Fruit fly (Drosophila melanogaster) whole organism, embryonic: ENCODE measurements around the gene cl.

Experiments used
- Adf1 ChIP-seq: fragments of 200-800 bp; sonication (Bioruptor generic); IDR thresholded peaks from 2 replicates; pipeline ENCODE4 v1.3.6; 2022; ENCODE audit warnings: missing biosample characterization, missing genetic modification characterization
- Bgb ChIP-seq: fragments of 200-800 bp; sonication (Bioruptor generic); IDR thresholded peaks from 2 replicates; pipeline ENCODE4 v1.3.6; 2022; ENCODE audit warnings: missing biosample characterization, missing genetic modification characterization; ENCODE audit not compliant: partially characterized antibody
- CG10321 ChIP-seq: fragments of 200-800 bp; sonication (Bioruptor generic); IDR thresholded peaks from 2 replicates; pipeline ENCODE4 v1.3.6; 2022; ENCODE audit warnings: missing biosample characterization, missing genetic modification characterization
- CG12104 ChIP-seq: fragments of 200-800 bp; sonication (Bioruptor generic); optimal IDR thresholded peaks from 3 replicates; lab custom pipeline; 2016; ENCODE audit warnings: missing biosample characterization, missing genetic modification characterization
- CG12299 ChIP-seq: fragments of 200-800 bp; sonication (Bioruptor generic); optimal IDR thresholded peaks from 2 replicates; lab custom pipeline; 2018; ENCODE audit warnings: missing biosample characterization, mild to moderate bottlenecking, missing genetic modification characterization
- CG14441 ChIP-seq: fragments of 200-800 bp; sonication (Bioruptor generic); IDR thresholded peaks from 2 replicates; pipeline ENCODE4 v1.3.6; 2022; ENCODE audit warnings: missing biosample characterization, missing genetic modification characterization
- CG14965 ChIP-seq: fragments of 200-800 bp; sonication (Bioruptor generic); optimal IDR thresholded peaks from 2 replicates; lab custom pipeline; 2016; ENCODE audit warnings: missing biosample characterization, missing genetic modification characterization, borderline replicate concordance
- CG15514 ChIP-seq: fragments of 200-800 bp; sonication (Bioruptor generic); optimal IDR thresholded peaks from 3 replicates; lab custom pipeline; 2017; ENCODE audit warnings: missing biosample characterization, missing genetic modification characterization, mild to moderate bottlenecking, moderate library complexity, missing genetic modification reagents
- CG17568 ChIP-seq: fragments of 200-800 bp; sonication (Bioruptor generic); optimal IDR thresholded peaks from 2 replicates; lab custom pipeline; 2018; ENCODE audit warnings: missing biosample characterization, mild to moderate bottlenecking, missing genetic modification characterization, moderate library complexity
- CG17802 ChIP-seq: fragments of 200-800 bp; sonication (Bioruptor generic); optimal IDR thresholded peaks from 2 replicates; lab custom pipeline; 2018; ENCODE audit warnings: missing biosample characterization, mild to moderate bottlenecking, missing genetic modification characterization, moderate library complexity
- CG17829 ChIP-seq: fragments of 200-800 bp; optimal IDR thresholded peaks from 2 replicates; lab custom pipeline; 2019; ENCODE audit warnings: missing biosample characterization, mild to moderate bottlenecking, missing genetic modification characterization, moderate library complexity
- CG1792 ChIP-seq: fragments of 200-800 bp; sonication (Bioruptor generic); optimal IDR thresholded peaks from 2 replicates; lab custom pipeline; 2016; ENCODE audit warnings: missing biosample characterization, missing genetic modification characterization
- CG18262 ChIP-seq: fragments of 200-800 bp; optimal IDR thresholded peaks from 3 replicates; lab custom pipeline; 2019; ENCODE audit warnings: missing biosample characterization, mild to moderate bottlenecking, missing genetic modification characterization, moderate library complexity
- CG32772 ChIP-seq: fragments of 200-800 bp; sonication (Bioruptor generic); IDR thresholded peaks from 2 replicates; pipeline ENCODE4 v1.3.6; 2022; ENCODE audit warnings: missing biosample characterization, missing genetic modification characterization
- CG3281 ChIP-seq: fragments of 200-800 bp; sonication (Bioruptor generic); optimal IDR thresholded peaks from 3 replicates; lab custom pipeline; 2017; ENCODE audit warnings: missing biosample characterization, mild to moderate bottlenecking, missing genetic modification characterization
- CG4328 ChIP-seq: fragments of 200-800 bp; sonication (Bioruptor generic); optimal IDR thresholded peaks from 3 replicates; lab custom pipeline; 2017; ENCODE audit warnings: missing biosample characterization, missing genetic modification reagents, missing genetic modification characterization
- CG43689 ChIP-seq: fragments of 200-800 bp; sonication (Bioruptor generic); IDR thresholded peaks from 2 replicates; pipeline ENCODE4 v1.3.6; 2022; ENCODE audit warnings: missing biosample characterization, missing genetic modification characterization
- CG6654 ChIP-seq: fragments of 200-800 bp; sonication (Bioruptor generic); optimal IDR thresholded peaks from 2 replicates; lab custom pipeline; 2017; ENCODE audit warnings: missing biosample characterization, mild to moderate bottlenecking, missing genetic modification characterization
- CG7556 ChIP-seq: fragments of 200-800 bp; sonication (Bioruptor generic); optimal IDR thresholded peaks from 2 replicates; lab custom pipeline; 2017; ENCODE audit warnings: missing biosample characterization, mild to moderate bottlenecking, missing genetic modification characterization
- Chrac-16 ChIP-seq: fragments of 200-800 bp; sonication (Bioruptor generic); optimal IDR thresholded peaks from 3 replicates; lab custom pipeline; 2016; ENCODE audit warnings: missing biosample characterization, missing genetic modification characterization
- CrebB ChIP-seq: fragments of 200-800 bp; sonication (Bioruptor generic); optimal IDR thresholded peaks from 3 replicates; lab custom pipeline; 2018; ENCODE audit warnings: missing biosample characterization, mild to moderate bottlenecking, missing genetic modification characterization
- D19A ChIP-seq: fragments of 200-800 bp; optimal IDR thresholded peaks from 3 replicates; lab custom pipeline; 2019; ENCODE audit warnings: missing biosample characterization, mild to moderate bottlenecking, missing genetic modification characterization, moderate library complexity
- HHEX ChIP-seq: fragments of 200-800 bp; sonication (Bioruptor generic); optimal IDR thresholded peaks from 3 replicates; lab custom pipeline; 2017; ENCODE audit warnings: missing biosample characterization, mild to moderate bottlenecking, missing genetic modification characterization, missing genetic modification reagents
- Hmr ChIP-seq: fragments of 200-800 bp; sonication (Bioruptor generic); optimal IDR thresholded peaks from 3 replicates; lab custom pipeline; 2017; ENCODE audit warnings: mild to moderate bottlenecking, missing biosample characterization, missing genetic modification reagents, missing genetic modification characterization
- Hr3 ChIP-seq: fragments of 200-800 bp; sonication (Bioruptor generic); optimal IDR thresholded peaks from 3 replicates; lab custom pipeline; 2016; ENCODE audit warnings: missing biosample characterization, missing genetic modification characterization
- Nf-YB ChIP-seq: fragments of 200-800 bp; sonication (Bioruptor generic); optimal IDR thresholded peaks from 3 replicates; lab custom pipeline; 2019; ENCODE audit warnings: missing biosample characterization, mild to moderate bottlenecking, missing genetic modification characterization, moderate library complexity
- Ptx1 ChIP-seq: fragments of 200-800 bp; sonication (Bioruptor generic); IDR thresholded peaks from 2 replicates; pipeline ENCODE4 v1.3.6; 2022; ENCODE audit warnings: missing biosample characterization, missing genetic modification characterization
- ara ChIP-seq: fragments of 200-800 bp; sonication (Bioruptor generic); IDR thresholded peaks from 2 replicates; pipeline ENCODE4 v1.3.6; 2022; ENCODE audit warnings: missing biosample characterization, missing genetic modification characterization
- ato ChIP-seq: fragments of 200-800 bp; sonication (Bioruptor generic); IDR thresholded peaks from 2 replicates; pipeline ENCODE4 v1.3.6; 2022; ENCODE audit warnings: missing biosample characterization, missing genetic modification characterization; ENCODE audit not compliant: partially characterized antibody
- cas ChIP-seq: fragments of 200-800 bp; sonication (Bioruptor generic); IDR thresholded peaks from 2 replicates; pipeline ENCODE4 v1.3.6; 2022; ENCODE audit warnings: missing biosample characterization, missing genetic modification characterization
- cato ChIP-seq: fragments of 200-800 bp; sonication (Bioruptor generic); optimal IDR thresholded peaks from 2 replicates; lab custom pipeline; 2016; ENCODE audit warnings: missing biosample characterization, missing genetic modification characterization, borderline replicate concordance
- esg ChIP-seq: fragments of 200-800 bp; sonication (Bioruptor generic); conservative IDR thresholded peaks from 2 replicates; pipeline ENCODE4 v1.3.6; 2022; ENCODE audit warnings: missing biosample characterization, missing genetic modification characterization
- gce ChIP-seq: fragments of 200-800 bp; sonication (Bioruptor generic); IDR thresholded peaks from 3 replicates; pipeline ENCODE4 v1.3.6; 2022; ENCODE audit warnings: missing biosample characterization, missing genetic modification characterization
- kah ChIP-seq: fragments of 200-800 bp; sonication (Bioruptor generic); optimal IDR thresholded peaks from 2 replicates; lab custom pipeline; 2018; ENCODE audit warnings: missing biosample characterization, mild to moderate bottlenecking, missing genetic modification characterization
- lbe ChIP-seq: fragments of 200-800 bp; sonication (Bioruptor generic); optimal IDR thresholded peaks from 2 replicates; lab custom pipeline; 2016; ENCODE audit warnings: missing biosample characterization, mild to moderate bottlenecking, missing genetic modification characterization
- nerfin-2 ChIP-seq: fragments of 200-800 bp; sonication (Bioruptor generic); IDR thresholded peaks from 2 replicates; pipeline ENCODE4 v1.3.6; 2022; ENCODE audit warnings: missing biosample characterization, missing genetic modification characterization; ENCODE audit not compliant: partially characterized antibody
- nmo ChIP-seq: fragments of 200-800 bp; sonication (Bioruptor generic); optimal IDR thresholded peaks from 2 replicates; lab custom pipeline; 2018; ENCODE audit warnings: missing biosample characterization, mild to moderate bottlenecking, missing genetic modification characterization, moderate library complexity
- pan ChIP-seq, 4 experiments: fragments of >200 bp in 3 of 4; fragments of 200-800 bp in 1 of 4; sonication (Bioruptor generic) in 1 of 4; optimal IDR thresholded peaks in 3 of 4; IDR thresholded peaks in 1 of 4; 2 replicates each; pipeline versions ENCODE4 v1.3.6 to Lab custom; 2017 to 2022; ENCODE audit warnings: missing biosample characterization in 2 of 4, missing genetic modification characterization in 2 of 4, mixed read lengths in 1 of 4
- phol ChIP-seq: fragments of 200-800 bp; sonication (Bioruptor generic); optimal IDR thresholded peaks from 3 replicates; lab custom pipeline; 2018; ENCODE audit warnings: missing biosample characterization, mild to moderate bottlenecking, missing genetic modification characterization, moderate library complexity
- pzg ChIP-seq: fragments of 200-800 bp; sonication (Bioruptor generic); optimal IDR thresholded peaks from 3 replicates; lab custom pipeline; 2018; ENCODE audit warnings: missing biosample characterization, mild to moderate bottlenecking, missing genetic modification characterization, moderate library complexity
- salm ChIP-seq: fragments of 200-800 bp; sonication (Bioruptor generic); optimal IDR thresholded peaks from 2 replicates; lab custom pipeline; 2018; ENCODE audit warnings: missing biosample characterization, mild to moderate bottlenecking, missing genetic modification characterization
- sens-2 ChIP-seq: fragments of 200-800 bp; sonication (Bioruptor generic); IDR thresholded peaks from 2 replicates; pipeline ENCODE4 v1.3.6; 2022; ENCODE audit warnings: missing biosample characterization, missing genetic modification characterization
- sob ChIP-seq: fragments of 200-800 bp; sonication (Bioruptor generic); IDR thresholded peaks from 2 replicates; pipeline ENCODE4 v1.3.6; 2022; ENCODE audit warnings: missing biosample characterization, missing genetic modification characterization
- stc ChIP-seq: fragments of 200-800 bp; sonication (Bioruptor generic); IDR thresholded peaks from 2 replicates; pipeline ENCODE4 v1.3.6; 2022; ENCODE audit warnings: missing biosample characterization, missing genetic modification characterization
- stwl ChIP-seq: fragments of 200-800 bp; sonication (Bioruptor generic); optimal IDR thresholded peaks from 3 replicates; lab custom pipeline; 2018; ENCODE audit warnings: missing biosample characterization, mild to moderate bottlenecking, missing genetic modification characterization, moderate library complexity
- tgo ChIP-seq: fragments of 200-800 bp; sonication (Bioruptor generic); IDR thresholded peaks from 3 replicates; pipeline ENCODE4 v1.3.6; 2022; ENCODE audit warnings: missing biosample characterization, missing genetic modification characterization
- trh ChIP-seq: fragments of 200-800 bp; sonication (Bioruptor generic); optimal IDR thresholded peaks from 2 replicates; lab custom pipeline; 2016; ENCODE audit warnings: missing biosample characterization, missing genetic modification characterization
- vfl ChIP-seq: fragments of 200-800 bp; sonication (Bioruptor generic); optimal IDR thresholded peaks from 2 replicates; lab custom pipeline; 2016; ENCODE audit warnings: missing biosample characterization, missing genetic modification characterization
- wor ChIP-seq: fragments of 200-800 bp; sonication (Bioruptor generic); IDR thresholded peaks from 2 replicates; pipeline ENCODE4 v1.3.6; 2022; ENCODE audit warnings: missing biosample characterization, missing genetic modification characterization

cl gene

dm6 chr2L:5523848-5524473 is 4.0 kb downstream of the cl start, which contains the start of the genes Vps52 and Elp4 (continued):
- TF ChIP-seq cato (GFP tag; lab: Kevin White, UChicago) (peak; percentile 51), CG18262 (tag; lab: Kevin White, UChicago) (peak; percentile 81), Ptx1 (peak; percentile 68), trh (GFP tag; lab: Kevin White, UChicago) (peak; percentile 66), gce (GFP tag; lab: Robert Waterston, UW) (no peak), Hr3 (GFP tag; lab: Kevin White, UChicago) (peak; percentile 85), nerfin-2 (GFP tag; lab: Robert Waterston, UW) (peak; percentile 67), CG14441 (GFP tag; lab: Robert Waterston, UW) (peak; percentile 70), tgo (peak; percentile 79), phol (peak; percentile 85), kah (GFP tag; lab: Kevin White, UChicago) (peak; percentile 2), Nf-YB (GFP tag; lab: Kevin White, UChicago) (peak; percentile 60), ato (GFP tag; lab: Robert Waterston, UW) (peak; percentile 37; the same call in 1 of the 2 replicates), CG4328 (GFP tag; lab: Kevin White, UChicago) (peak; percentile 76), CrebB (tag; lab: Kevin White, UChicago) (no peak), CG14965 (no peak), lbe (GFP tag; lab: Kevin White, UChicago) (no peak), stwl (tag; lab: Kevin White, UChicago) (peak; percentile 36), esg (peak; percentile 69), stc (GFP tag; lab: Robert Waterston, UW) (peak; percentile 57), cas (GFP tag; lab: Robert Waterston, UW) (no peak), sob (GFP tag; lab: Robert Waterston, UW) (peak; percentile 61), CG12104 (peak; percentile 89), vfl (GFP tag; lab: Kevin White, UChicago) (peak; percentile 37), sens-2 (GFP tag; lab: Robert Waterston, UW) (no peak), wor (GFP tag; lab: Robert Waterston, UW) (no peak; the same call in 1 of the 2 replicates), HHEX (GFP tag; lab: Kevin White, UChicago) (peak; percentile 63), ara (GFP tag; lab: Robert Waterston, UW) (no peak), Bgb (GFP tag; lab: Robert Waterston, UW) (peak; percentile 71), CG1792 (GFP tag; lab: Kevin White, UChicago) (peak; percentile 8), CG12299 (tag; lab: Kevin White, UChicago) (peak; percentile 60), CG32772 (GFP tag; lab: Robert Waterston, UW) (peak; percentile 66), CG17568 (GFP tag; lab: Kevin White, UChicago) (no peak), CG7556 (GFP tag; lab: Kevin White, UChicago) (peak; percentile 81), CG3281 (peak; percentile 78), D19A (tag; lab: Kevin White, UChicago) (no peak), CG10321 (GFP tag; lab: Robert Waterston, UW) (no peak), Chrac-16 (peak; percentile 70), nmo (GFP tag; lab: Kevin White, UChicago) (peak; percentile 89), Hmr (GFP tag; lab: Kevin White, UChicago) (no peak), salm (tag; lab: Kevin White, UChicago) (no peak), CG43689 (no peak), CG15514 (GFP tag; lab: Kevin White, UChicago) (peak; percentile 39), CG17829 (tag; lab: Kevin White, UChicago) (peak; percentile 80), CG17802 (tag; lab: Kevin White, UChicago) (peak; percentile 41), CG6654 (GFP tag; lab: Kevin White, UChicago) (peak; percentile 29), pan (optimal IDR thresholded peaks at IDR 0.05; lab: Kevin White, UChicago) (no peak), pan (GFP tag; optimal IDR thresholded peaks at IDR 0.05 in 1 of 2, IDR thresholded peaks at IDR 0.05 in 1 of 2) (peak in 1 of 2 experiments; percentile 76), pzg (peak; percentile 50), Adf1 (GFP tag; lab: Robert Waterston, UW) (no peak)
